Worm (Caenorhabditis elegans) whole organism, L4 larva: ENCODE measurements around the gene R11F4.1.
"Not testable (repeated sequence)": the region's sequence is repeated elsewhere in the genome, so short reads cannot be mapped to it uniquely, and the experiment has no call there.

Source experiments
- ama-1 ChIP-seq: fragments of 150-350 bp; optimal IDR thresholded peaks from 2 replicates; lab custom pipeline; 2014; ENCODE audit warnings: inconsistent platforms, mixed read lengths
- ctbp-1 ChIP-seq: fragments of 200-800 bp; sonication (Bioruptor generic); IDR thresholded peaks from 2 replicates; pipeline ENCODE4 v1.3.6; 2022; ENCODE audit warnings: missing genetic modification reagents, missing genetic modification characterization, missing compliant biosample characterization
- zfp-3 ChIP-seq: fragments of 200-800 bp; sonication (Bioruptor generic); conservative IDR thresholded peaks from 2 replicates; pipeline ENCODE4 v1.3.6; 2022; ENCODE audit warnings: missing genetic modification reagents, missing genetic modification characterization, missing compliant biosample characterization

The R11F4.1 gene

ce11 chrII:4135259-4135658, 43.5 kb downstream of the R11F4.1 start, which contains the start of gene ast-1:
TSS of gene ast-1 (minus strand) at chrII:4135359.
- not testable (repeated sequence) for TF ChIP-seq ctbp-1 (GFP tag; lab: Robert Waterston, UW); ama-1; zfp-3
